Fruit fly (Drosophila melanogaster) whole organism: ENCODE measurements around the gene Non3.

ENCODE experiments used
- Dll ChIP-seq: fragments of >200 bp; optimal IDR thresholded peaks from 2 replicates; lab custom pipeline; 2017
- EcR ChIP-seq, 2 experiments: fragments of >200 bp; optimal IDR thresholded peaks; 2 replicates each; lab custom pipeline; 2017; ENCODE audit warnings: missing biosample characterization in 2 of 2, missing genetic modification characterization in 2 of 2, missing genetic modification reagents in 2 of 2
- pan ChIP-seq: fragments of >200 bp; optimal IDR thresholded peaks from 2 replicates; lab custom pipeline; 2017
- psq ChIP-seq: fragments of >200 bp; optimal IDR thresholded peaks from 2 replicates; lab custom pipeline; 2017

DNA sequence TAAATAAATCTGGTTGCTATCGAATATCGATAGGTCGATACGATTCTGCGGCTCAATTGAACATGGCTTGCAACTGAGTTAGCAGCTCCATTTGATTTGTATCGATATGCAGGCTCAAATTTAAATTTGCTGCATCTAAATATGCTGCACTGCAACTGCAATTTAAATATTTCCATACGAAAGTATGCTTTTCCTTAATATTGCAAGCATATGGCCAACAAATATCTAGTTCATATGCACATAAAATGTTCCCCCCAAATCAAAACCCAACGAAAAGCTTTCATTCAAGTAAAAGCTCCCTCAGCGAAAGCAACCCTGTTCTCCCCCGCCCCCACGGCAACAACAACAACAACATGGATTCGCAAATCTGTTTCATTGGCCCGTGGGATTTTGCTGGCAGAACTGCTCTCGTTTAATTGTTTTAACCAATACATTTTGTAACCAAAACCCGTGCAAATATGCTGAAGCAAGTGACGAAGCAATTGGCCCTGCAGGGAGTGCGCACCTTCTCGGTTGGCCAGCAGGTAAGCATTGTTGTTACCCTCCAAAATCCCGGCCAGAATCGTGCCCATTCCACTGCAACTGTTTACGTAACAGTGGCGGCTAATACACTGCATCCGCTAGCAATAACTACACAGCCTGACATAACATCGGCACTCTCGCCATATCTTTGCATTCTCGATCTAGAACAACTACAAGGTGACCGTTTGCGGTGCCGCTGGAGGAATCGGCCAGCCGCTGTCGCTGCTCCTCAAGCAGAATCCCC, 2.7 kb downstream of the Non3 start, which contains the start of the genes CG7168 and Mdh2:
- TF ChIP-seq EcR (GFP tag; optimal IDR thresholded peaks at IDR 0.05; lab: Kevin White, UChicago): no peak
- no peak for TF ChIP-seq psq (lab: Kevin White, UChicago)
- no peak for TF ChIP-seq Dll (lab: Kevin White, UChicago)
- TF ChIP-seq pan: no peak
